Worm (Caenorhabditis elegans) whole organism, dauer: ENCODE measurements around the gene F10E7.5.

Experiments used
- unc-62 ChIP-seq: sonication (generic microtip); optimal IDR thresholded peaks from 2 replicates; lab custom pipeline; 2017; ENCODE audit warnings: missing biosample characterization, missing genetic modification reagents, missing genetic modification characterization

F10E7.5 gene

ce11 chrII:7139064-7139463 is 27.3 kb downstream of the F10E7.5 start:
- no peak for TF ChIP-seq unc-62 (GFP tag; lab: Kevin White, UChicago)

ce11 chrII:7144307-7144706 is 32.5 kb downstream of the F10E7.5 start, which contains the start of gene npr-31:
TSS of gene npr-31 (plus strand) at chrII:7144607.
- no peak for TF ChIP-seq unc-62 (GFP tag; lab: Kevin White, UChicago)

- TF ChIP-seq unc-62 (GFP tag; lab: Kevin White, UChicago) = no peak
Observed at ce11 chrII:7146240-7146639, 34.5 kb downstream of the F10E7.5 start.

ce11 chrII:7147550-7147949 is 35.8 kb downstream of the F10E7.5 start:
- no peak for TF ChIP-seq unc-62 (GFP tag; lab: Kevin White, UChicago)

ce11 chrII:7148099-7148498 is 36.3 kb downstream of the F10E7.5 start, which contains the start of gene T07F8.1:
TSS of gene T07F8.1 (plus strand) at chrII:7148399.
- TF ChIP-seq unc-62 (GFP tag; lab: Kevin White, UChicago) = no peak

ce11 chrII:7151969-7152631 is 40.3 kb downstream of the F10E7.5 start, which contains the start of gene fust-1:
TSS of gene fust-1 (plus strand) at chrII:7152581.
- TF ChIP-seq unc-62 (GFP tag; lab: Kevin White, UChicago) = no peak

- TF ChIP-seq unc-62 (GFP tag; lab: Kevin White, UChicago) = no peak
Observed at ce11 chrII:7154711-7155110, 42.9 kb downstream of the F10E7.5 start.

- TF ChIP-seq unc-62 (GFP tag; lab: Kevin White, UChicago) = no peak
Observed at ce11 chrII:7155392-7155791, 43.6 kb downstream of the F10E7.5 start, which contains the start of gene C27H5.2. TSS of gene C27H5.2 (plus strand) at chrII:7155581.

ce11 chrII:7157415-7157814 is 45.6 kb downstream of the F10E7.5 start:
- no peak for TF ChIP-seq unc-62 (GFP tag; lab: Kevin White, UChicago)

- TF ChIP-seq unc-62 (GFP tag; lab: Kevin White, UChicago) = no peak
Observed at ce11 chrII:7161512-7161911, 49.7 kb downstream of the F10E7.5 start, which contains the start of gene C27H5.12. TSS of gene C27H5.12 (minus strand) at chrII:7161612.
